Worm (Caenorhabditis elegans) whole organism, L2 larva: ENCODE results near the gene pho-4.

ENCODE experiments used
- C34F6.9 ChIP-seq: fragments of 150-350 bp; optimal IDR thresholded peaks from 2 replicates; lab custom pipeline; 2014; ENCODE audit warnings: missing biosample characterization, missing genetic modification characterization
- F13H6.1 ChIP-seq: sonication (generic microtip); optimal IDR thresholded peaks from 2 replicates; lab custom pipeline; 2016; ENCODE audit warnings: missing genetic modification characterization, missing compliant biosample characterization
- R02D3.7 ChIP-seq: fragments of 150-350 bp; optimal IDR thresholded peaks from 2 replicates; lab custom pipeline; 2014; ENCODE audit warnings: missing biosample characterization, missing genetic modification characterization
- ZK546.5 ChIP-seq: sonication (generic microtip); optimal IDR thresholded peaks from 2 replicates; lab custom pipeline; 2017; ENCODE audit warnings: missing biosample characterization, missing genetic modification characterization
- aly-2 ChIP-seq: fragments of 150-350 bp; optimal IDR thresholded peaks from 2 replicates; lab custom pipeline; 2014; ENCODE audit warnings: missing biosample characterization, missing genetic modification characterization
- ama-1 ChIP-seq: fragments of 150-350 bp; optimal IDR thresholded peaks from 2 replicates; lab custom pipeline; 2018; ENCODE audit warnings: inconsistent platforms
- blmp-1 ChIP-seq: sonication (generic microtip); optimal IDR thresholded peaks from 2 replicates; lab custom pipeline; 2017; ENCODE audit warnings: missing genetic modification characterization, mild to moderate bottlenecking, missing compliant biosample characterization, antibody characterized with exemption, moderate library complexity; ENCODE audit not compliant: insufficient read depth
- ceh-16 ChIP-seq: fragments of 150-350 bp; optimal IDR thresholded peaks from 2 replicates; lab custom pipeline; 2014; ENCODE audit warnings: missing biosample characterization, missing genetic modification characterization
- crh-2 ChIP-seq: sonication (generic microtip); optimal IDR thresholded peaks from 2 replicates; lab custom pipeline; 2017; ENCODE audit warnings: missing biosample characterization, missing genetic modification characterization
- dmd-4 ChIP-seq: sonication (generic microtip); optimal IDR thresholded peaks from 2 replicates; lab custom pipeline; 2017; ENCODE audit warnings: missing biosample characterization, missing genetic modification characterization
- egl-27 ChIP-seq: sonication (generic microtip); optimal IDR thresholded peaks from 3 replicates; lab custom pipeline; 2017; ENCODE audit warnings: missing biosample characterization, missing genetic modification reagents, missing genetic modification characterization
- elt-1 ChIP-seq: fragments of 150-350 bp; optimal IDR thresholded peaks from 2 replicates; lab custom pipeline; 2014; ENCODE audit warnings: missing biosample characterization, missing genetic modification characterization
- elt-3 ChIP-seq: sonication (generic microtip); optimal IDR thresholded peaks from 2 replicates; lab custom pipeline; 2017; ENCODE audit warnings: missing biosample characterization, missing genetic modification characterization
- fos-1 ChIP-seq: fragments of 150-350 bp; optimal IDR thresholded peaks from 2 replicates; lab custom pipeline; 2014; ENCODE audit warnings: missing biosample characterization, missing genetic modification characterization
- gmeb-1 ChIP-seq: fragments of 150-350 bp; optimal IDR thresholded peaks from 2 replicates; lab custom pipeline; 2014; ENCODE audit warnings: missing biosample characterization, missing genetic modification characterization
- lin-13 ChIP-seq: fragments of 150-350 bp; optimal IDR thresholded peaks from 2 replicates; lab custom pipeline; 2014; ENCODE audit warnings: missing biosample characterization, missing genetic modification reagents, missing genetic modification characterization
- lin-39 ChIP-seq: fragments of 150-350 bp; optimal IDR thresholded peaks from 2 replicates; lab custom pipeline; 2014; ENCODE audit warnings: missing biosample characterization, missing genetic modification reagents, missing genetic modification characterization
- lsy-2 ChIP-seq, 2 experiments: fragments of 150-350 bp in 1 of 2; sonication (generic microtip) in 1 of 2; optimal IDR thresholded peaks; 2 replicates each; lab custom pipeline; 2014 to 2017; ENCODE audit warnings: missing biosample characterization in 2 of 2, missing genetic modification characterization in 2 of 2
- mbf-1 ChIP-seq: sonication (generic microtip); optimal IDR thresholded peaks from 2 replicates; lab custom pipeline; 2017; ENCODE audit warnings: missing biosample characterization, missing genetic modification characterization
- mdl-1 ChIP-seq, 2 experiments: fragments of 150-350 bp in 1 of 2; sonication (generic microtip) in 1 of 2; optimal IDR thresholded peaks; 2 replicates each; lab custom pipeline; 2017; ENCODE audit warnings: missing biosample characterization in 2 of 2, missing genetic modification characterization in 2 of 2
- nhr-10 ChIP-seq: sonication (generic microtip); optimal IDR thresholded peaks from 2 replicates; lab custom pipeline; 2017; ENCODE audit warnings: missing biosample characterization, missing genetic modification characterization
- nhr-129 ChIP-seq: fragments of 150-350 bp; optimal IDR thresholded peaks from 2 replicates; lab custom pipeline; 2014; ENCODE audit warnings: missing biosample characterization, missing genetic modification characterization
- nhr-237 ChIP-seq: fragments of 150-350 bp; optimal IDR thresholded peaks from 2 replicates; lab custom pipeline; 2014; ENCODE audit warnings: missing biosample characterization, missing genetic modification characterization
- nhr-25 ChIP-seq: fragments of 150-350 bp; sonication (generic microtip); optimal IDR thresholded peaks from 3 replicates; lab custom pipeline; 2014; ENCODE audit warnings: missing biosample characterization, missing genetic modification characterization
- nhr-6 ChIP-seq: fragments of 150-350 bp; optimal IDR thresholded peaks from 2 replicates; lab custom pipeline; 2014; ENCODE audit warnings: missing biosample characterization, missing genetic modification characterization
- nhr-77 ChIP-seq: fragments of 150-350 bp; optimal IDR thresholded peaks from 2 replicates; lab custom pipeline; 2014; ENCODE audit warnings: missing biosample characterization, missing genetic modification characterization
- skn-1 ChIP-seq: sonication (generic microtip); optimal IDR thresholded peaks from 2 replicates; lab custom pipeline; 2017; ENCODE audit warnings: missing biosample characterization, missing genetic modification characterization
- sma-3 ChIP-seq: sonication (generic microtip); optimal IDR thresholded peaks from 2 replicates; lab custom pipeline; 2016; ENCODE audit warnings: missing genetic modification reagents, missing genetic modification characterization, missing compliant biosample characterization
- sma-9 ChIP-seq, 2 experiments: fragments of 150-350 bp in 1 of 2; sonication (generic microtip) in 1 of 2; optimal IDR thresholded peaks; 2 replicates each; lab custom pipeline; 2014 to 2016; ENCODE audit warnings: missing genetic modification characterization in 2 of 2, mild to moderate bottlenecking in 1 of 2, missing biosample characterization in 1 of 2, missing compliant biosample characterization in 1 of 2, missing genetic modification reagents in 1 of 2, moderate library complexity in 1 of 2
- snpc-4 ChIP-seq: fragments of 150-350 bp; optimal IDR thresholded peaks from 2 replicates; lab custom pipeline; 2014; ENCODE audit warnings: missing biosample characterization, missing genetic modification characterization
- unc-39 ChIP-seq: fragments of 150-350 bp; optimal IDR thresholded peaks from 2 replicates; lab custom pipeline; 2014; ENCODE audit warnings: missing biosample characterization, missing genetic modification characterization
- unc-55 ChIP-seq: fragments of 150-350 bp; sonication (generic microtip); optimal IDR thresholded peaks from 3 replicates; lab custom pipeline; 2014; ENCODE audit warnings: missing biosample characterization, missing genetic modification reagents, missing genetic modification characterization
- unc-62 ChIP-seq: fragments of 150-350 bp; optimal IDR thresholded peaks from 2 replicates; lab custom pipeline; 2014; ENCODE audit warnings: missing biosample characterization, missing genetic modification reagents, missing genetic modification characterization
- ztf-1 ChIP-seq: fragments of 200-800 bp; sonication (Bioruptor generic); conservative IDR thresholded peaks from 2 replicates; pipeline ENCODE4 v1.3.6; 2022; ENCODE audit warnings: missing genetic modification characterization, missing compliant biosample characterization
- ztf-4 ChIP-seq: fragments of 150-350 bp; optimal IDR thresholded peaks from 2 replicates; lab custom pipeline; 2014; ENCODE audit warnings: missing biosample characterization, missing genetic modification characterization

The pho-4 gene

DNA sequence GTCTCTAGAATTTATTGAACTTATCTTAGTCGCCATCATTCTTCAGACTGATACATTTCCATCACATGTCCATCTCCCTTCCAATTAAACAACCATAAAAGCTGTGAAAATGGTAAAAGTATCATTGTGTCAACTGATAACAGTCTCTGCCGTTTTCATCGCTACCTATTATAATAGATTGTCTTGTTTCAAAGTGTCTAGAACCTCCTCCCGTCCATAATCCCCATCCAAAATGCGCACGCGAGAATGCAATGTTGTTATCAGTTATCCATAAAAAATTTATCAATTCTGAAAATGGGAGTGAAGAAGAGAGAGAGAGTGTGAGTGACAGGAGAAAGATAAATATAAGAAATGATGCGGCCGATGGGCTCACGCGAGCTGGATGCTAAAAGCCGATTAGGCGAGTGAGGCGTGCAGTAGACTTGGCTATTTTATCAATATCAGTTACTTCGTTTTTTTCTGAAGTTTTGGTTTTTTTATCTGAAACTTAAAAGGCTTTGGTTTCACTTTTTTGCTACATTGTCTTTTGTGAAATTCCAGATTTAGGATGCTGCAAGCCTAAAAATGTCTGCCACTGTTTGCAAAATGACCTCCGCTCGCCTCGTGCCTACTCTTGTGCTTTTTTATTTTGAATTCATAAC is 36.2 kb downstream of the pho-4 start:
- no peak for TF ChIP-seq nhr-237
- no peak for TF ChIP-seq lin-13 (GFP tag; lab: Kevin White, UChicago)
- peak; percentile 59 for TF ChIP-seq F13H6.1 (tag; lab: Kevin White, UChicago)
- TF ChIP-seq skn-1 (tag; lab: Kevin White, UChicago): peak; percentile 17
- TF ChIP-seq snpc-4 (tag; lab: Kevin White, UChicago): peak; percentile 19
- no peak for TF ChIP-seq aly-2 (tag; lab: Kevin White, UChicago)
- TF ChIP-seq crh-2 (tag; lab: Kevin White, UChicago): no peak
- no peak for TF ChIP-seq ztf-4
- TF ChIP-seq sma-9 (GFP tag; optimal IDR thresholded peaks at IDR 0.05; lab: Kevin White, UChicago): peak; percentile 32
- no peak for TF ChIP-seq sma-9 (tag; optimal IDR thresholded peaks at IDR 0.05; lab: Kevin White, UChicago)
- TF ChIP-seq sma-3 (GFP tag; lab: Kevin White, UChicago): peak; percentile 47
- peak; percentile 81 for TF ChIP-seq fos-1 (tag; lab: Kevin White, UChicago)
- no peak for TF ChIP-seq unc-39 (tag; lab: Kevin White, UChicago)
- TF ChIP-seq nhr-129 (tag; lab: Kevin White, UChicago): peak; percentile 15
- TF ChIP-seq mdl-1 (tag; optimal IDR thresholded peaks at IDR 0.05; lab: Kevin White, UChicago): peak in 1 of 2 experiments; percentile 38
- peak in 1 of 2 experiments; percentile 6 for TF ChIP-seq lsy-2 (tag; optimal IDR thresholded peaks at IDR 0.05; lab: Kevin White, UChicago)
- TF ChIP-seq unc-62: no peak
- TF ChIP-seq lin-39 (tag; lab: Kevin White, UChicago): no peak
- no peak for TF ChIP-seq egl-27 (tag; lab: Kevin White, UChicago)
- peak; percentile 58 for TF ChIP-seq gmeb-1 (tag; lab: Kevin White, UChicago)

DNA sequence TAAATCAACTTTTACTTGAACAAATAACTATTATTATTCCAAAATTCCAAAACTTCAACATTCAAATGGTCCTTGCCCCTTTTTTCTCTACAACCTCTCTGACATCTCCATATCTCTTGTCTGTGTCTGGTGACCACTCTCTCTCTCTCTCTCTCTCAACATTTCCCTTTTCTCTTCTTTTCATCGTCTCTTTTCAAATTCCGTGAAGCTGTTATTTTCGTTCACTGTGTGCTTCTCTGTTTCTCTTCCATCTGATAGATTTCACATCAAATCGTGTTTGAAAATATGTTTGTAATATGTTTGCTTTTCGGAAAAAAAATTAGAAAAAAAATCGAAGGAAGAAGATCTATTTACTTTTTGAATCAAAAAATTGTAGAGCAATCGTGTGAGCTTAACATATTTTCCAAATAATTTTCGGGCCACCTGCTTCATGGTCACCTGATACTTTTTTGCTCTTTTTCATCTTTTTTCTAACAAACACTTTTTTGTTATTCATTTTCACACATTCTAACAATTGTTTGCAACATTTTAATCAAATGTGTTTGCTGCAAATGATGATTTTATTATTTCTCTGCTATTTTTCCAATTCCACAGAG is 37.2 kb downstream of the pho-4 start:
- peak; percentile 72 for TF ChIP-seq C34F6.9 (tag; lab: Kevin White, UChicago)
- no peak for TF ChIP-seq nhr-10 (tag; lab: Kevin White, UChicago)
- no peak for TF ChIP-seq ztf-1 (GFP tag; lab: Robert Waterston, UW)
- peak; percentile 55 for TF ChIP-seq nhr-129 (tag; lab: Kevin White, UChicago)
- TF ChIP-seq mbf-1 (tag; lab: Kevin White, UChicago): no peak
- no peak for TF ChIP-seq lin-13 (GFP tag; lab: Kevin White, UChicago)
- TF ChIP-seq dmd-4: peak; percentile 48
- no peak for TF ChIP-seq nhr-25
- TF ChIP-seq unc-55: peak; percentile 49
- TF ChIP-seq ZK546.5 (tag; lab: Kevin White, UChicago): no peak
- peak in 1 of 2 experiments; percentile 72 for TF ChIP-seq lsy-2 (tag; optimal IDR thresholded peaks at IDR 0.05; lab: Kevin White, UChicago)
- TF ChIP-seq elt-3 (tag; lab: Kevin White, UChicago): no peak
- peak; percentile 29 for TF ChIP-seq blmp-1 (tag; lab: Kevin White, UChicago)
- peak; percentile 51 for TF ChIP-seq nhr-6
- TF ChIP-seq fos-1 (tag; lab: Kevin White, UChicago): peak; percentile 3
- no peak for TF ChIP-seq unc-62
- no peak for TF ChIP-seq lin-39 (tag; lab: Kevin White, UChicago)
- no peak for TF ChIP-seq elt-1
- no peak for TF ChIP-seq skn-1 (tag; lab: Kevin White, UChicago)
- TF ChIP-seq snpc-4 (tag; lab: Kevin White, UChicago): peak; percentile 6
- no peak for TF ChIP-seq crh-2 (tag; lab: Kevin White, UChicago)
- no peak for TF ChIP-seq ceh-16 (tag; lab: Kevin White, UChicago)
- TF ChIP-seq ama-1 (lab: Kevin White, UChicago): peak; percentile 58
- peak; percentile 60 for TF ChIP-seq F13H6.1 (tag; lab: Kevin White, UChicago)
- peak; percentile 33 for TF ChIP-seq sma-9 (GFP tag; optimal IDR thresholded peaks at IDR 0.05; lab: Kevin White, UChicago)
- TF ChIP-seq sma-9 (tag; optimal IDR thresholded peaks at IDR 0.05; lab: Kevin White, UChicago): no peak
- TF ChIP-seq nhr-77 (tag; lab: Kevin White, UChicago): no peak
- no peak for TF ChIP-seq R02D3.7
- TF ChIP-seq, all 48 proteins: peak for 12

DNA sequence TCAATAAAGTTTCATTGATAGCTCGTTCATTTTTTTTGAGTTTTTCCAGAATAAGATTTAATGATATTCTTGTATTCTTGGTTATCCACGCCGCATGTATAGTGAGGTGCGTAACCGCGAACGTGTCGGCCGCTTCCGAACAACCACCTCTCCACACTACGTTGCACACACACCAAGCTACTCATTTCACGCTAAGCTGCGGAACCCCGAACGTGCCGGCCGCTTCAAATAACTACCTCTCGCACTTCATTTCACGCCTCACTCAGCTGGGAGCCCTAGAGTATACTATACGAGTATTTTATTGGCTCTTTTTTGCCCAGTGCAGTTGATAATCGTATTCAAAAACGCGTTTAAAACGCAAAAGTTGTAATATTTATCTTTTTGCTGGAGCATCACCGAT is 38.1 kb downstream of the pho-4 start:
- TF ChIP-seq snpc-4 (tag; lab: Kevin White, UChicago): peak; percentile 90
